Worm (Caenorhabditis elegans) whole organism, young adult: Measurements from ENCODE around the gene dph-1.

Source experiments
- C17E4.6 ChIP-seq: fragments of 200-800 bp; sonication (Bioruptor generic); IDR thresholded peaks from 2 replicates; pipeline ENCODE4 v1.3.6; 2022; ENCODE audit warnings: missing genetic modification reagents, missing genetic modification characterization, missing compliant biosample characterization
- D2030.7 ChIP-seq: fragments of 200-800 bp; sonication (Bioruptor generic); IDR thresholded peaks from 2 replicates; pipeline ENCODE4 v1.3.6; 2022; ENCODE audit warnings: missing genetic modification reagents, missing genetic modification characterization, missing compliant biosample characterization
- F10E7.11 ChIP-seq: sonication (generic microtip); optimal IDR thresholded peaks from 2 replicates; lab custom pipeline; 2017; ENCODE audit warnings: mild to moderate bottlenecking, missing genetic modification characterization, moderate library complexity, missing compliant biosample characterization
- F22D6.2 ChIP-seq: sonication (generic microtip); optimal IDR thresholded peaks from 2 replicates; lab custom pipeline; 2016; ENCODE audit warnings: mild to moderate bottlenecking, missing genetic modification characterization, missing compliant biosample characterization
- F33H1.4 ChIP-seq: fragments of 200-800 bp; sonication (Bioruptor generic); IDR thresholded peaks from 2 replicates; pipeline ENCODE4 v1.3.6; 2022; ENCODE audit warnings: missing genetic modification reagents, missing genetic modification characterization, missing compliant biosample characterization
- F49E8.2 ChIP-seq: sonication (generic microtip); optimal IDR thresholded peaks from 3 replicates; lab custom pipeline; 2017; ENCODE audit warnings: missing genetic modification characterization, mild to moderate bottlenecking, missing compliant biosample characterization, antibody characterized with exemption, moderate library complexity; ENCODE audit not compliant: insufficient read depth
- K12H6.12 ChIP-seq: fragments of 200-800 bp; sonication (Bioruptor generic); optimal IDR thresholded peaks from 2 replicates; lab custom pipeline; 2018; ENCODE audit warnings: mild to moderate bottlenecking, missing genetic modification characterization, missing compliant biosample characterization
- T07F8.4 ChIP-seq: sonication (generic microtip); optimal IDR thresholded peaks from 2 replicates; lab custom pipeline; 2016; ENCODE audit warnings: mild to moderate bottlenecking, missing genetic modification characterization, moderate library complexity, missing compliant biosample characterization
- Y56A3A.18 ChIP-seq: fragments of 200-800 bp; sonication (Bioruptor generic); IDR thresholded peaks from 2 replicates; pipeline ENCODE4 v1.3.6; 2022; ENCODE audit warnings: missing genetic modification reagents, missing genetic modification characterization, missing compliant biosample characterization
- Y79H2A.3 ChIP-seq: fragments of 200-800 bp; sonication (Bioruptor generic); conservative IDR thresholded peaks from 2 replicates; pipeline ENCODE4 v1.3.6; 2022; ENCODE audit warnings: missing genetic modification reagents, missing genetic modification characterization, missing compliant biosample characterization
- Y95B8A.8 ChIP-seq: fragments of 200-800 bp; sonication (Bioruptor generic); IDR thresholded peaks from 2 replicates; pipeline ENCODE4 v1.3.6; 2022; ENCODE audit warnings: missing genetic modification reagents, missing genetic modification characterization, missing compliant biosample characterization
- ama-1 ChIP-seq, 3 experiments: fragments of 150-350 bp in 1 of 3; sonication (generic microtip) in 2 of 3; optimal IDR thresholded peaks; 2 replicates each; lab custom pipeline; 2014 to 2018; ENCODE audit warnings: missing biosample characterization in 2 of 3, missing genetic modification characterization in 2 of 3, missing genetic modification reagents in 2 of 3
- aptf-2 ChIP-seq: fragments of 200-800 bp; sonication (Bioruptor generic); conservative IDR thresholded peaks from 2 replicates; pipeline ENCODE4 v1.3.6; 2022; ENCODE audit warnings: missing genetic modification reagents, missing genetic modification characterization, missing compliant biosample characterization
- athp-1 ChIP-seq: sonication (generic microtip); optimal IDR thresholded peaks from 2 replicates; lab custom pipeline; 2017; ENCODE audit warnings: mild to moderate bottlenecking, missing genetic modification characterization, missing compliant biosample characterization
- bed-2 ChIP-seq: fragments of 200-800 bp; sonication (Bioruptor generic); IDR thresholded peaks from 2 replicates; pipeline ENCODE4 v1.3.6; 2022; ENCODE audit warnings: missing genetic modification reagents, missing genetic modification characterization, missing compliant biosample characterization
- ceh-100 ChIP-seq: fragments of 200-800 bp; sonication (Bioruptor generic); IDR thresholded peaks from 2 replicates; pipeline ENCODE4 v1.3.6; 2022; ENCODE audit warnings: missing genetic modification reagents, missing genetic modification characterization, missing compliant biosample characterization
- ceh-79 ChIP-seq: sonication (generic microtip); optimal IDR thresholded peaks from 2 replicates; lab custom pipeline; 2017; ENCODE audit warnings: mild to moderate bottlenecking, missing genetic modification characterization, missing compliant biosample characterization
- dpl-1 ChIP-seq: fragments of 150-350 bp; optimal IDR thresholded peaks from 2 replicates; lab custom pipeline; 2014; ENCODE audit warnings: missing biosample characterization, missing genetic modification reagents, missing genetic modification characterization
- efl-1 ChIP-seq: fragments of 150-350 bp; optimal IDR thresholded peaks from 2 replicates; lab custom pipeline; 2014; ENCODE audit warnings: missing biosample characterization, missing genetic modification reagents, missing genetic modification characterization
- ekl-4 ChIP-seq: fragments of 200-800 bp; sonication (Bioruptor generic); IDR thresholded peaks from 2 replicates; pipeline ENCODE4 v1.3.6; 2022; ENCODE audit warnings: missing genetic modification reagents, missing genetic modification characterization, missing compliant biosample characterization
- him-1 ChIP-seq: sonication (generic microtip); optimal IDR thresholded peaks from 2 replicates; lab custom pipeline; 2016; ENCODE audit warnings: missing genotype, missing genetic modification reagents, missing genetic modification characterization, missing compliant biosample characterization
- hlh-26 ChIP-seq: fragments of 200-800 bp; sonication (Bioruptor generic); conservative IDR thresholded peaks from 2 replicates; pipeline ENCODE4 v1.3.6; 2022; ENCODE audit warnings: missing genetic modification reagents, missing genetic modification characterization, missing compliant biosample characterization
- hrde-1 ChIP-seq: sonication (generic microtip); optimal IDR thresholded peaks from 2 replicates; lab custom pipeline; 2016; ENCODE audit warnings: missing genetic modification characterization, mild to moderate bottlenecking, missing compliant biosample characterization, moderate library complexity, missing genotype, missing genetic modification reagents, borderline replicate concordance
- lag-1 ChIP-seq: fragments of 200-800 bp; sonication (Bioruptor generic); IDR thresholded peaks from 2 replicates; pipeline ENCODE4 v1.3.6; 2022; ENCODE audit warnings: missing genetic modification reagents, missing genetic modification characterization, missing compliant biosample characterization
- let-607 ChIP-seq, 2 experiments: fragments of 200-800 bp in 1 of 2; sonication (Bioruptor generic) in 1 of 2; sonication (generic microtip) in 1 of 2; optimal IDR thresholded peaks; 2 replicates each; lab custom pipeline; 2016 to 2018; ENCODE audit warnings: mild to moderate bottlenecking in 2 of 2, missing compliant biosample characterization in 2 of 2, missing genetic modification characterization in 2 of 2, moderate library complexity in 2 of 2, missing genotype in 1 of 2
- lin-26 ChIP-seq: fragments of 200-800 bp; sonication (Bioruptor generic); IDR thresholded peaks from 2 replicates; pipeline ENCODE4 v1.3.6; 2022; ENCODE audit warnings: missing genetic modification reagents, missing genetic modification characterization, missing compliant biosample characterization
- lin-54 ChIP-seq: fragments of 200-800 bp; sonication (Bioruptor generic); optimal IDR thresholded peaks from 2 replicates; lab custom pipeline; 2018; ENCODE audit warnings: mild to moderate bottlenecking, missing genetic modification characterization, missing compliant biosample characterization
- lsl-1 ChIP-seq: fragments of 200-800 bp; sonication (Bioruptor generic); optimal IDR thresholded peaks from 2 replicates; lab custom pipeline; 2018; ENCODE audit warnings: mild to moderate bottlenecking, missing genetic modification characterization, moderate library complexity, missing compliant biosample characterization
- madf-10 ChIP-seq: sonication (generic microtip); optimal IDR thresholded peaks from 2 replicates; lab custom pipeline; 2016; ENCODE audit warnings: mild to moderate bottlenecking, missing genetic modification characterization, missing compliant biosample characterization
- madf-6 ChIP-seq: fragments of 200-800 bp; sonication (Bioruptor generic); IDR thresholded peaks from 2 replicates; pipeline ENCODE4 v1.3.6; 2022; ENCODE audit warnings: missing genetic modification reagents, missing genetic modification characterization, missing compliant biosample characterization
- madf-8 ChIP-seq: fragments of 200-800 bp; sonication (Bioruptor generic); conservative IDR thresholded peaks from 2 replicates; pipeline ENCODE4 v1.3.6; 2022; ENCODE audit warnings: missing genetic modification reagents, missing genetic modification characterization, missing compliant biosample characterization
- mel-28 ChIP-seq: sonication (generic microtip); optimal IDR thresholded peaks from 2 replicates; lab custom pipeline; 2016; ENCODE audit warnings: borderline replicate concordance, mild to moderate bottlenecking, missing genetic modification characterization, missing compliant biosample characterization
- nfyb-1 ChIP-seq: fragments of 200-800 bp; sonication (Bioruptor generic); IDR thresholded peaks from 2 replicates; pipeline ENCODE4 v1.3.6; 2022; ENCODE audit warnings: missing genetic modification reagents, missing genetic modification characterization, missing compliant biosample characterization
- nhr-179 ChIP-seq: sonication (generic microtip); optimal IDR thresholded peaks from 2 replicates; lab custom pipeline; 2016; ENCODE audit warnings: mild to moderate bottlenecking, missing genetic modification characterization, missing compliant biosample characterization
- nhr-90 ChIP-seq: sonication (generic microtip); optimal IDR thresholded peaks from 2 replicates; lab custom pipeline; 2016; ENCODE audit warnings: missing genotype, mild to moderate bottlenecking, missing genetic modification characterization, missing compliant biosample characterization
- rcor-1 ChIP-seq: fragments of 200-800 bp; sonication (Bioruptor generic); IDR thresholded peaks from 2 replicates; pipeline ENCODE4 v1.3.6; 2022; ENCODE audit warnings: missing genetic modification reagents, missing genetic modification characterization, missing compliant biosample characterization
- sdz-38 ChIP-seq: sonication (generic microtip); optimal IDR thresholded peaks from 2 replicates; lab custom pipeline; 2016; ENCODE audit warnings: missing genotype, missing genetic modification characterization, missing compliant biosample characterization
- snpc-3.4 ChIP-seq: sonication (generic microtip); optimal IDR thresholded peaks from 2 replicates; lab custom pipeline; 2017; ENCODE audit warnings: missing genetic modification characterization, mild to moderate bottlenecking, missing compliant biosample characterization, antibody characterized with exemption, moderate library complexity, missing genotype, missing genetic modification reagents
- tlf-1 ChIP-seq: fragments of 200-800 bp; sonication (Bioruptor generic); optimal IDR thresholded peaks from 2 replicates; lab custom pipeline; 2018; ENCODE audit warnings: mild to moderate bottlenecking, missing genetic modification characterization, missing compliant biosample characterization
- unc-62 ChIP-seq: fragments of 150-350 bp; optimal IDR thresholded peaks from 2 replicates; lab custom pipeline; 2014; ENCODE audit warnings: missing biosample characterization, missing genetic modification reagents, missing genetic modification characterization
- xnd-1 ChIP-seq: sonication (generic microtip); optimal IDR thresholded peaks from 2 replicates; lab custom pipeline; 2016; ENCODE audit warnings: missing genotype, missing genetic modification reagents, missing genetic modification characterization, missing compliant biosample characterization
- ztf-18 ChIP-seq: sonication (generic microtip); optimal IDR thresholded peaks from 2 replicates; lab custom pipeline; 2016; ENCODE audit warnings: missing genotype, mild to moderate bottlenecking, missing genetic modification characterization, missing compliant biosample characterization
- ztf-25 ChIP-seq: fragments of 200-800 bp; sonication (Bioruptor generic); IDR thresholded peaks from 2 replicates; pipeline ENCODE4 v1.3.6; 2022; ENCODE audit warnings: missing genetic modification reagents, missing genetic modification characterization, missing compliant biosample characterization
- ztf-28 ChIP-seq: fragments of 200-800 bp; sonication (Bioruptor generic); IDR thresholded peaks from 2 replicates; pipeline ENCODE4 v1.3.6; 2022; ENCODE audit warnings: missing genetic modification reagents, missing genetic modification characterization, missing compliant biosample characterization
- ztf-3 ChIP-seq: fragments of 200-800 bp; sonication (Bioruptor generic); optimal IDR thresholded peaks from 2 replicates; lab custom pipeline; 2018; ENCODE audit warnings: mild to moderate bottlenecking, missing genetic modification characterization, missing compliant biosample characterization

The dph-1 gene

DNA sequence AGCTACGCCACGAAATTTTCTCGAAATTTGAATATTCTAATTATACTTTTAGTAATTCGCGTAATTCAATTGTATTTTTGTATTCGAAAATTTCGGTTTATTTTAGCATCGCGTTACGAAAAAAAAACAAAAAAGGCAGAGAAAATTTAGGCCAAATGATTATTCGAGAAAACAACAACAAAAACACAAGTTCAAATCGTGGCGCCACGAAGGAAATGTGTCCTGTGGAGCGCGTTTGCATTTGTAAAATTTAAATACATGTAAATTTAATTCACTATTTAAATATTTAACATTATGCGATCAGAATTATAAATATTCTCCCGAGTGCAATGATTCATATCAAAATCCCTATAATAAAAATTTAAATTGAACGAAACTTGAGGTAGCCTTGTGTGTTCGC is 17.0 kb downstream of the dph-1 start (continued):
- TF ChIP-seq Y95B8A.8 (GFP tag; lab: Robert Waterston, UW) (no peak), madf-6 (GFP tag; lab: Robert Waterston, UW) (peak; percentile 61; the same call in 1 of the 2 replicates), athp-1 (no peak), tlf-1 (GFP tag; lab: Kevin White, UChicago) (no peak), ceh-100 (no peak), F22D6.2 (tag; lab: Kevin White, UChicago) (no peak), Y79H2A.3 (GFP tag; lab: Robert Waterston, UW) (no peak), lin-54 (GFP tag; lab: Kevin White, UChicago) (peak; percentile 63), hrde-1 (tag; lab: Kevin White, UChicago) (no peak), C17E4.6 (GFP tag; lab: Robert Waterston, UW) (no peak), F49E8.2 (tag; lab: Kevin White, UChicago) (no peak), unc-62 (no peak), mel-28 (tag; lab: Kevin White, UChicago) (no peak), sdz-38 (no peak), lin-26 (GFP tag; lab: Robert Waterston, UW) (no peak), nhr-90 (tag; lab: Kevin White, UChicago) (no peak), K12H6.12 (no peak), hlh-26 (GFP tag; lab: Robert Waterston, UW) (no peak), T07F8.4 (tag; lab: Kevin White, UChicago) (no peak), nhr-179 (tag; lab: Kevin White, UChicago) (no peak), nfyb-1 (GFP tag; lab: Robert Waterston, UW) (no peak), ama-1 (optimal IDR thresholded peaks at IDR 0.05; lab: Kevin White, UChicago) (no peak), ama-1 (GFP tag; optimal IDR thresholded peaks at IDR 0.05; lab: Kevin White, UChicago) (peak in 1 of 2 experiments; percentile 12), Y56A3A.18 (GFP tag; lab: Robert Waterston, UW) (no peak), F33H1.4 (peak; percentile 54), aptf-2 (GFP tag; lab: Robert Waterston, UW) (no peak), madf-10 (tag; lab: Kevin White, UChicago) (no peak), ztf-28 (GFP tag; lab: Robert Waterston, UW) (no peak), rcor-1 (no peak), ztf-3 (GFP tag; lab: Kevin White, UChicago) (no peak)
- TF ChIP-seq, all 124 proteins: peak for 11

DNA sequence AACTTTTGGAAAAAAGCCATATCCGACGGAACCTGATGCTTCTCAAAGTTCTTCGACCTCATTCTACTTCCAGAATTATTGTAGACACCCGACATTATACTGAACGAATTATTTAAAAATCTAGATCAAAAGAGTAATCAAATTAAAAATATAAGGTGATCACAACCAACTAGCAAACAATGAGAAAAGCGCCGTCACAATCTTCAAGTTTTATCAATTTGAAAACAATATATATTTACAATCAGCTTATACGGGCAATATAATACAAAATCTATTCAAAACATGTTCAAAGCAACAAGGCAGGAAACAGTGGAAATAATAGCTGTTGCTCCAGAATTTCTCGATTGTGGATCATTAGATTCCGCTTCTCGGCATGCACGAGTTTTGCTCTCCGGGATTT is 18.2 kb downstream of the dph-1 start, which contains the start of gene C14B1.12:
C14B1.12 (minus strand) TSS at position 101 of the 400 bp plus-strand sequence.
- TF ChIP-seq F10E7.11 (no peak), ekl-4 (GFP tag; lab: Robert Waterston, UW) (peak; percentile 60; the same call in 1 of the 2 replicates), lag-1 (GFP tag; lab: Robert Waterston, UW) (no peak), bed-2 (GFP tag; lab: Robert Waterston, UW) (no peak)

DNA sequence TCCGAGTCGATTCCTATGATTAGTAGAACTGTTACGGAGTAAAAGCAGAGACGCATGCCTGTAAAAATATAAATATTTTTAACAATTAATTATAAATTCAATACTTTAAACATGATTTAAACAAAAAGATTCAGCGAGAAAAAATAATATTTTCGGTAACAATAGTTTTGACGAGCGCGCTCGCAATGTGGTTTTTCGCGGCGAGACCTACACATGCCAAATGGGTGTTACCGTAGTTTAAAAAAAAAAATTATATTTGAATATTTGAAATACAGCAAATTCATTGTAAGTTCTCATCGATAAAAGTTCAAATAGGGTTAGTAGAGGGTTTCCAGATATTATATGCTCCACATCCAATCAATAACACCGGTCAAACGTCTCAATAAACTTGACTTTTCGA is 19.8 kb downstream of the dph-1 start, which contains the start of gene gldi-5:
gldi-5 (minus strand) TSS at position 58 of the 400 bp plus-strand sequence.
- TF ChIP-seq madf-6 (GFP tag; lab: Robert Waterston, UW) = peak; percentile 77
- TF ChIP-seq let-607 (tag; optimal IDR thresholded peaks at IDR 0.05; lab: Kevin White, UChicago) = no peak
- TF ChIP-seq lsl-1 = peak; percentile 83
- TF ChIP-seq madf-8 (GFP tag; lab: Robert Waterston, UW) = peak; percentile 46; the same call in 1 of the 2 replicates
- TF ChIP-seq him-1 = no peak
- peak; percentile 33 for TF ChIP-seq dpl-1 (GFP tag; lab: Kevin White, UChicago)
- TF ChIP-seq mel-28 (tag; lab: Kevin White, UChicago) = no peak
- TF ChIP-seq ceh-79 (tag; lab: Kevin White, UChicago) = no peak
- no peak for TF ChIP-seq ztf-18 (tag; lab: Kevin White, UChicago)
- TF ChIP-seq F33H1.4 = peak; percentile 82
- TF ChIP-seq snpc-3.4 (tag; lab: Kevin White, UChicago) = peak; percentile 28
- peak; percentile 68 for TF ChIP-seq efl-1 (GFP tag; lab: Kevin White, UChicago)
- peak; percentile 69 for TF ChIP-seq lin-54 (GFP tag; lab: Kevin White, UChicago)
- TF ChIP-seq D2030.7 (GFP tag; lab: Robert Waterston, UW) = 0 out of 2 replicates have a peak, but pooled peaks have one; percentile 26
- no peak for TF ChIP-seq ztf-25 (GFP tag; lab: Robert Waterston, UW)
- TF ChIP-seq xnd-1 (tag; lab: Kevin White, UChicago) = peak; percentile 45
